Worm (Caenorhabditis elegans) whole organism, L1 larva: ENCODE results near the gene mxl-1.

Experiments
- C04F5.9 ChIP-seq: sonication (generic microtip); optimal IDR thresholded peaks from 2 replicates; lab custom pipeline; 2016; ENCODE audit warnings: missing genetic modification characterization, missing compliant biosample characterization
- F16B12.6 ChIP-seq: fragments of 150-350 bp; optimal IDR thresholded peaks from 2 replicates; lab custom pipeline; 2014; ENCODE audit warnings: missing biosample characterization, missing genetic modification characterization
- alr-1 ChIP-seq: fragments of 200-800 bp; sonication (Bioruptor generic); optimal IDR thresholded peaks from 2 replicates; lab custom pipeline; 2018; ENCODE audit warnings: borderline replicate concordance, mild to moderate bottlenecking, missing genetic modification characterization, missing compliant biosample characterization
- aly-2 ChIP-seq: fragments of 150-350 bp; optimal IDR thresholded peaks from 2 replicates; lab custom pipeline; 2014; ENCODE audit warnings: missing biosample characterization, missing genetic modification characterization
- ama-1 ChIP-seq: fragments of 150-350 bp; optimal IDR thresholded peaks from 2 replicates; lab custom pipeline; 2014
- blmp-1 ChIP-seq: fragments of 150-350 bp; optimal IDR thresholded peaks from 2 replicates; lab custom pipeline; 2014; ENCODE audit warnings: missing biosample characterization, missing genetic modification characterization
- ceh-63 ChIP-seq: fragments of 200-800 bp; sonication (Bioruptor generic); optimal IDR thresholded peaks from 2 replicates; lab custom pipeline; 2018; ENCODE audit warnings: mild to moderate bottlenecking, missing genetic modification characterization, missing compliant biosample characterization
- ceh-82 ChIP-seq, 3 experiments: fragments of 150-350 bp in 1 of 3; sonication (generic microtip) in 2 of 3; optimal IDR thresholded peaks; 2 replicates each; lab custom pipeline; 2014 to 2017; ENCODE audit warnings: missing biosample characterization in 3 of 3, missing genetic modification characterization in 3 of 3
- efl-1 ChIP-seq, 4 experiments: fragments of 150-350 bp; optimal IDR thresholded peaks in 3 of 4; peaks in 1 of 4; 1 replicate in 1 of 4; 2 replicates in 3 of 4; lab custom pipeline; 2014; ENCODE audit warnings: missing biosample characterization in 2 of 4, missing genetic modification characterization in 2 of 4, missing genetic modification reagents in 2 of 4
- elt-2 ChIP-seq: sonication (generic microtip); optimal IDR thresholded peaks from 2 replicates; lab custom pipeline; 2016; ENCODE audit warnings: missing genetic modification characterization, mild to moderate bottlenecking, inconsistent platforms, missing compliant biosample characterization, missing genetic modification reagents
- fkh-4 ChIP-seq: sonication (generic microtip); optimal IDR thresholded peaks from 2 replicates; lab custom pipeline; 2016; ENCODE audit warnings: missing compliant biosample characterization, missing genetic modification characterization, borderline replicate concordance
- fkh-8 ChIP-seq: sonication (generic microtip); optimal IDR thresholded peaks from 2 replicates; lab custom pipeline; 2016; ENCODE audit warnings: mild to moderate bottlenecking, missing genetic modification characterization, missing compliant biosample characterization
- hlh-4 ChIP-seq: sonication (generic microtip); optimal IDR thresholded peaks from 2 replicates; lab custom pipeline; 2016; ENCODE audit warnings: mild to moderate bottlenecking, missing genetic modification characterization, missing compliant biosample characterization
- hpl-2 ChIP-seq: fragments of 150-350 bp; optimal IDR thresholded peaks from 2 replicates; lab custom pipeline; 2014; ENCODE audit warnings: missing biosample characterization, missing genetic modification reagents, missing genetic modification characterization
- isw-1 ChIP-seq: fragments of 200-800 bp; sonication (Bioruptor generic); IDR thresholded peaks from 2 replicates; pipeline ENCODE4 v1.3.6; 2022; ENCODE audit warnings: missing genetic modification characterization, missing compliant biosample characterization
- lin-14 ChIP-seq: fragments of 200-800 bp; sonication (Bioruptor generic); optimal IDR thresholded peaks from 2 replicates; lab custom pipeline; 2018; ENCODE audit warnings: mild to moderate bottlenecking, missing genetic modification characterization, moderate library complexity, missing compliant biosample characterization
- lin-39 ChIP-seq: fragments of 150-350 bp; optimal IDR thresholded peaks from 2 replicates; lab custom pipeline; 2014; ENCODE audit warnings: missing biosample characterization, missing genetic modification reagents, missing genetic modification characterization
- mab-9 ChIP-seq: fragments of 200-800 bp; sonication (Bioruptor generic); IDR thresholded peaks from 2 replicates; pipeline ENCODE4 v1.3.6; 2022; ENCODE audit warnings: missing genetic modification reagents, missing genetic modification characterization, missing compliant biosample characterization
- mep-1 ChIP-seq: fragments of 150-350 bp; optimal IDR thresholded peaks from 2 replicates; lab custom pipeline; 2014; ENCODE audit warnings: missing biosample characterization, missing genetic modification characterization
- nhr-12 ChIP-seq: sonication (generic microtip); optimal IDR thresholded peaks from 2 replicates; lab custom pipeline; 2017; ENCODE audit warnings: missing biosample characterization, missing genetic modification characterization
- nhr-20 ChIP-seq: sonication (generic microtip); optimal IDR thresholded peaks from 2 replicates; lab custom pipeline; 2016; ENCODE audit warnings: mild to moderate bottlenecking, missing genetic modification characterization, missing compliant biosample characterization
- nhr-28 ChIP-seq: fragments of 150-350 bp; optimal IDR thresholded peaks from 2 replicates; lab custom pipeline; 2014; ENCODE audit warnings: missing biosample characterization, missing genetic modification characterization
- nhr-71 ChIP-seq: sonication (generic microtip); optimal IDR thresholded peaks from 2 replicates; lab custom pipeline; 2016; ENCODE audit warnings: mild to moderate bottlenecking, missing genetic modification characterization, moderate library complexity, missing compliant biosample characterization
- nhr-76 ChIP-seq: sonication (generic microtip); optimal IDR thresholded peaks from 2 replicates; lab custom pipeline; 2017; ENCODE audit warnings: missing biosample characterization, missing genetic modification characterization
- nhr-77 ChIP-seq: fragments of 150-350 bp; optimal IDR thresholded peaks from 2 replicates; lab custom pipeline; 2014; ENCODE audit warnings: missing biosample characterization, missing genetic modification characterization
- nhr-85 ChIP-seq: sonication (generic microtip); peaks from one replicate; lab custom pipeline; 2016; ENCODE audit warnings: missing genetic modification characterization, inconsistent platforms, missing compliant biosample characterization
- pag-3 ChIP-seq: sonication (generic microtip); optimal IDR thresholded peaks from 2 replicates; lab custom pipeline; 2017; ENCODE audit warnings: missing genetic modification characterization, mild to moderate bottlenecking, missing compliant biosample characterization, antibody characterized with exemption, borderline replicate concordance; ENCODE audit not compliant: insufficient read depth
- pax-3 ChIP-seq: fragments of 200-800 bp; sonication (Bioruptor generic); optimal IDR thresholded peaks from 2 replicates; lab custom pipeline; 2018; ENCODE audit warnings: mild to moderate bottlenecking, missing genetic modification characterization, moderate library complexity, missing compliant biosample characterization
- skn-1 ChIP-seq: fragments of 150-350 bp; optimal IDR thresholded peaks from 2 replicates; lab custom pipeline; 2014; ENCODE audit warnings: missing biosample characterization, missing genetic modification characterization
- snpc-4 ChIP-seq: fragments of 150-350 bp; optimal IDR thresholded peaks from 2 replicates; lab custom pipeline; 2014; ENCODE audit warnings: missing biosample characterization, missing genetic modification characterization
- snu-23 ChIP-seq: sonication (generic microtip); optimal IDR thresholded peaks from 2 replicates; lab custom pipeline; 2016; ENCODE audit warnings: missing genetic modification characterization, missing compliant biosample characterization
- sox-4 ChIP-seq: sonication (generic microtip); optimal IDR thresholded peaks from 2 replicates; lab custom pipeline; 2016; ENCODE audit warnings: missing genetic modification characterization, missing compliant biosample characterization
- tlp-1 ChIP-seq: fragments of 150-350 bp; optimal IDR thresholded peaks from 2 replicates; lab custom pipeline; 2014; ENCODE audit warnings: missing biosample characterization, missing genetic modification characterization
- unc-130 ChIP-seq: fragments of 150-350 bp; optimal IDR thresholded peaks from 2 replicates; lab custom pipeline; 2017; ENCODE audit warnings: missing biosample characterization, missing genetic modification characterization, inconsistent platforms
- vab-15 ChIP-seq: sonication (generic microtip); optimal IDR thresholded peaks from 2 replicates; lab custom pipeline; 2017; ENCODE audit warnings: missing genotype, mild to moderate bottlenecking, missing genetic modification characterization, missing compliant biosample characterization
- zip-4 ChIP-seq: fragments of 200-800 bp; sonication (Bioruptor generic); optimal IDR thresholded peaks from 2 replicates; lab custom pipeline; 2018; ENCODE audit warnings: mild to moderate bottlenecking, missing genetic modification characterization, moderate library complexity, missing compliant biosample characterization
- ztf-11 ChIP-seq, 2 experiments: sonication (generic microtip); optimal IDR thresholded peaks; 2 replicates each; lab custom pipeline; 2016 to 2017; ENCODE audit warnings: missing genetic modification characterization in 2 of 2, missing biosample characterization in 1 of 2, missing compliant biosample characterization in 1 of 2
- ztf-4 ChIP-seq: fragments of 150-350 bp; optimal IDR thresholded peaks from 2 replicates; lab custom pipeline; 2014; ENCODE audit warnings: missing biosample characterization, missing genetic modification characterization

mxl-1 gene

DNA sequence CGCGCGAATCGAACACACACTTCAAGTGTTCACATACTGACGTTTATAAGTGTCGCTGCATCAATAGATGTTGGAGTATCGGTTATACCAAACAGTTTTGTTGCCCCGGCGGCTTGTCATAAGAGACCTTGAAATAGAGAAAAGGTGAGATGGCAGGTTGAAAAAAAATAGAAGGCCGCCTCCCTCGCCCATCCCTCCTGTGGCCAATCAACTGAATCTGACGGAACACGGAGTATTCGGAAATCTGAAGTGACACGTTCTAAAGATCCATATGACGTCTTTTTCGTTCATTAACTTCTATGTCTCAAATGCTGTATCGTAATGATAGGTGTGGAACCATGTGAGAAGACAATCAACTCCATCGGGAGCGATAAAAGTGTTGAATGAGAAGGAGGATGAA lies 45.1 kb upstream of the mxl-1 start:
- TF ChIP-seq snpc-4 (tag; lab: Kevin White, UChicago) (no peak), zip-4 (GFP tag; lab: Kevin White, UChicago) (no peak), lin-14 (peak; percentile 57), pax-3 (tag; lab: Kevin White, UChicago) (no peak), ceh-82 (tag; optimal IDR thresholded peaks at IDR 0.05; lab: Kevin White, UChicago) (peak in 1 of 3 experiments; percentile 2), hpl-2 (GFP tag; lab: Kevin White, UChicago) (no peak), F16B12.6 (tag; lab: Kevin White, UChicago) (no peak), mab-9 (GFP tag; lab: Robert Waterston, UW) (no peak), mep-1 (tag; lab: Kevin White, UChicago) (peak; percentile 35), sox-4 (no peak), efl-1 (optimal IDR thresholded peaks at IDR 0.05; lab: Kevin White, UChicago) (no peak), efl-1 (GFP tag; optimal IDR thresholded peaks at IDR 0.05 in 1 of 2; lab: Kevin White, UChicago) (peak in 1 of 2 experiments; percentile 84), alr-1 (tag; lab: Kevin White, UChicago) (no peak), vab-15 (tag; lab: Kevin White, UChicago) (no peak), nhr-85 (tag; lab: Kevin White, UChicago) (peak; percentile 69)

DNA sequence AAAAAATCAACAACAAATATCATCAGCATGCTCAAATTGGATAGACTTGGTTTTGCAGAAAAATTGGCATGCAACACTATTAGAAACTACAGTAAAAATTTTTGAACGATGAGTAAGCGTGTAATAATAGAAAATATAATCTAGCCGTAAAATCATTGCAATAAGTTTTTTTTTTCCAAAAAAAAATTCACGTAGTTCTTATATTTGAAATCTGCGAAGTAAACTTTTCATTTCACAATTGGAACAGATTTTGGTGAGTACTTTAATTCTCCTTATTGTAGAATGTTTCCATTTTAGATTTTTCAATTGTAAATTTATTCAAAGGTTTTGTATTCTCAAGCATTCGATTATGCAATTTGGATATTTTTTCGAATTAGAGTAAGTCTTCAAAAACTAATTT lies 44.3 kb upstream of the mxl-1 start, which contains the start of gene K10D6.3:
Gene K10D6.3, plus strand, starts transcription at position 301 of the 400 bp plus-strand sequence.
- TF ChIP-seq tlp-1 = no peak
- no peak for TF ChIP-seq nhr-77
- no peak for TF ChIP-seq fkh-8 (tag; lab: Kevin White, UChicago)
- no peak for TF ChIP-seq unc-130 (tag; lab: Kevin White, UChicago)

DNA sequence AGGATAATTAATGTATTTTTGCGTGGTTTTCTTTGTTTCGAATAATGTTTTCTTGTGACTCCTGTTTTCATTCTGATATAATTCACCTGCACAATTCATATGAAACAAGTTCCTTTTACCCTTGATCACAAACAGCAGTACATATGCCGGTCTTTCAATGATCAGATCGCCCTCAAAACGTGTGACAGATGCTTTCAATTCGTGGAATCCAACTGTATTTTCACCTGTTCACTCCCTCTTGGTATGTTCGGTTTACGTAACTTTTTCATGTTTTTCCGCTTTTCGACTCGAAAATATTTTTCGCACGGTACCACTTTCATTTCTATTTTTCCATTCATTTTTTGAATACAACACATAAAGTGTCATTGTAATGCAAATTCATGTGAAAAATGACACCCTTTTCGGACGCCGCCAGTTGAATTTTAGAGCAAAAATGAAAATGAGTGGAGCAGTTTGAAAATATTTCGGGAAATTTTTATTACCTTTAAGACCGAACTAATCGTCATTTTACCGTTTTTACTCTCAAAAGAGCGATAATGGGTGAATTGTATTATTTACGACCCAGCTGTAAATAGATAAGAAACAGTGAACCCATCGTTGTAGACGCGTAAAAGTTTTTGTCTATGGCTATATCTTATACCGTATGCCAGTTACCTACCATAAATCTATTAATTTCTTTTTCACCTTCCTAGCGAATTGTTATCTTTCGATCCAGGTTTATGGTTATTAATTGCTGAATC lies 42.6 kb upstream of the mxl-1 start, which contains the start of gene K10D6.4:
Gene K10D6.4, plus strand, starts transcription at position 100 of the 740 bp plus-strand sequence.
- TF ChIP-seq elt-2 = peak; percentile 50
- no peak for TF ChIP-seq nhr-76 (tag; lab: Kevin White, UChicago)
- TF ChIP-seq hlh-4 (tag; lab: Kevin White, UChicago) = peak; percentile 99
- TF ChIP-seq efl-1 (optimal IDR thresholded peaks at IDR 0.05; lab: Kevin White, UChicago) = no peak
- peak in 1 of 2 experiments; percentile 47 for TF ChIP-seq efl-1 (GFP tag; optimal IDR thresholded peaks at IDR 0.05 in 1 of 2; lab: Kevin White, UChicago)
- peak; percentile 8 for TF ChIP-seq fkh-8 (tag; lab: Kevin White, UChicago)
- TF ChIP-seq ztf-11 (tag; optimal IDR thresholded peaks at IDR 0.05; lab: Kevin White, UChicago) = no peak
- TF ChIP-seq nhr-71 = peak; percentile 17

DNA sequence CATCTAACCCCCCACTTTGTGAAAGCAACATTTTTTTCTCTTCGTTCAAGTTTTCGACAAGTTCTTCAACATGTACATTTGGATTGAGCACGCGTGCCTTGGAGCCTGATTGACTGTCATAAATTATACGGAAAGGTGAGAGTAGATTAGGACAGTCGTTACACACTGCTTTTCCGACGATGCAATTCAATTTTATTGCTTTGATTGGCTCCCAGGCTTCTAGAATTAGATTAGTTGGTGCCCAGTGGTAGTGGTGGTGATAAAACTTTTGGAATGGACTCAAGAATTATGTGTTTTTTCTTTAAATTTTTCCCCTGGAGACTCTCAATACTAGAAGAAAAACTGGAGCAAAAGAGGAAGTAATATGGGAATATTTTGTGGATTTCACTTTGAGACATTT lies 40.2 kb upstream of the mxl-1 start:
- TF ChIP-seq ama-1 (lab: Kevin White, UChicago) (no peak), hpl-2 (GFP tag; lab: Kevin White, UChicago) (no peak), skn-1 (no peak), pag-3 (no peak), snu-23 (GFP tag; lab: Kevin White, UChicago) (no peak), blmp-1 (tag; lab: Kevin White, UChicago) (no peak), lin-39 (tag; lab: Kevin White, UChicago) (no peak), vab-15 (tag; lab: Kevin White, UChicago) (no peak), ceh-63 (no peak), aly-2 (tag; lab: Kevin White, UChicago) (no peak), nhr-28 (tag; lab: Kevin White, UChicago) (no peak), C04F5.9 (tag; lab: Kevin White, UChicago) (no peak), nhr-85 (tag; lab: Kevin White, UChicago) (no peak), fkh-4 (tag; lab: Kevin White, UChicago) (no peak), nhr-12 (no peak), isw-1 (GFP tag; lab: Robert Waterston, UW) (no peak), nhr-71 (no peak), ztf-4 (no peak), nhr-20 (tag; lab: Kevin White, UChicago) (no peak), tlp-1 (no peak)
